Worm (Caenorhabditis elegans): ENCODE measurements around the gene str-252.

str-252 gene

DNA sequence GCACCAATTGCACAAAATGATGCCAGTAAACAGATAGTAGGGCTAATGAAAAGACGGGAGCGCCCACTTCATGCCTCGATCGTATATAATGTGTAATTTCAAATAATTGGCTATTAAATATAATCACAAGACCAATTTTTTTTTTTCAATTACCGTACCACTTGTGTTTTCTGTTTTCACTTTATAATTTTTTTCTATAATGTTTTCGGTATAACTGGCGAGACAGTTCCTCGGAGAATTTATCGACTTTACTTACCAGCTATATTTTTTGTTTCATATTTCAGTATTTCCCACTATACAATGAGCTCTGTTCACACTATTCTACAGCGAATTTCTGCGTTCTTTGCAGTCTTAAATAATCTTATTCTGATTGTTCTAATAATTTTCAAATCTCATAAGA, at the start of gene str-252:
Gene str-252, plus strand, starts transcription at position 301 of the 400 bp plus-strand sequence.
- no peak for TF ChIP-seq dao-5 (tag; optimal IDR thresholded peaks at IDR 0.05)
- no peak for TF ChIP-seq W03F9.2 (tag; optimal IDR thresholded peaks at IDR 0.05)
- TF ChIP-seq him-1 (tag; optimal IDR thresholded peaks at IDR 0.05), result no peak

DNA sequence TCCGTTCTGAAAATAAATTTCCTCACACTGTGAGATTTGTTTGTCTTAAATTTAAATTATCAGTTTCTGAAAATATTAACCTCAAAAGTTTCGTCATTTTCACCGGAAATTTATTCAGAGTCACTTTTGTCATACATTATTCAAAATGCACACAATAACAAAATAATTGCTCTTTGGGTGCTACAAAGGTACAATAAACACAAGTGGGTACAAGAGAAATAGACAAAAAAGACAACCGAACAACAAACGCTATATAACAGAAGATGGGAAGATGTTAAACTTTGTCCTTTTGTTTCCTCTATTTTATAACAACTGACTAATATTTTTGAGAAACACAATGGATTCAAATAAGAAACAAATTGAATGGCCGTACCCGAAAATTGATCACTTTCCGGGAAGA, 46.7 kb upstream of the str-252 start:
- no peak for TF ChIP-seq dao-5 (tag; optimal IDR thresholded peaks at IDR 0.05)
- no peak for TF ChIP-seq W03F9.2 (tag; optimal IDR thresholded peaks at IDR 0.05)
- no peak for TF ChIP-seq him-1 (tag; optimal IDR thresholded peaks at IDR 0.05)

DNA sequence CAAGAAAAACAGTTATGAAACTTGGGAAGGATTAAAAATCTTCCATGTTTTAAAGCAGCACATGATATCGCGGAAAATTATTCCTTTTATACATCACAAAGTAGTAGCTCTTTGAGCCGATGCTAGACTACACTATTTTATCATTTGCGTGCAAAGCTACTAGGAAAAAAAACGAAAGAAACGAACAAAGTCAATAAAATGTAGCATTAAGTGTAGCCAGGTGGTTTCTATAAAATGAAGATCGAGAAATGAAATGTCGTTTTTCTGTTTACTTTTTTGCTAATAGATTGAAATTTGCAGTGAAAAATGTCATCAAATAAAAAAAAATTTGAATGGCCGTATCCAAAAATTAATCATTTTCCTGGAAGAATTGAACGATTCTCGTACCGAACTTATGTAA, 43.4 kb upstream of the str-252 start, which contains the start of gene cpt-5:
Gene cpt-5, plus strand, starts transcription at position 301 of the 400 bp plus-strand sequence.
- no peak for TF ChIP-seq him-1 (tag; optimal IDR thresholded peaks at IDR 0.05)
- TF ChIP-seq W03F9.2 (tag; optimal IDR thresholded peaks at IDR 0.05), result no peak
- TF ChIP-seq dao-5 (tag; optimal IDR thresholded peaks at IDR 0.05), result no peak

DNA sequence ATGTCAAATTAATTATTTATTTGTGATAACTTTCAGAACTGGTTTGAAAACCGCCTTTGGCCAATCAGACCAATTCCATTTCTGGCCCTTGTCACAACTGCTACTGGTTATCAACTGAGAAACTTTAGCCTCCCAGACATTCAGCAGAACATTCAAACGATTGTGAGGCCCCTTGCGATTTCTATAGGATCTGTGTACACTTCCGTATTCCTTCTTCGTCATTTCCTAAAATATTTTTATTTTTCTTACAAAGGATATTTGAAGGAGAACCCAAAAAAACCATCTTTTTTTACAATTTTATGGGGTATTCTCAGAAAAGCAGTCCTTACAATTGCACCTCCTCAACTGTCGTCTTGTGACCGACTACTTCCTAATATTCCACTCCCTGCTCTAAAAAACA, 43.0 kb upstream of the str-252 start:
- no peak for TF ChIP-seq him-1 (tag; optimal IDR thresholded peaks at IDR 0.05)
- no peak for TF ChIP-seq W03F9.2 (tag; optimal IDR thresholded peaks at IDR 0.05)
- TF ChIP-seq dao-5 (tag; optimal IDR thresholded peaks at IDR 0.05), result no peak

DNA sequence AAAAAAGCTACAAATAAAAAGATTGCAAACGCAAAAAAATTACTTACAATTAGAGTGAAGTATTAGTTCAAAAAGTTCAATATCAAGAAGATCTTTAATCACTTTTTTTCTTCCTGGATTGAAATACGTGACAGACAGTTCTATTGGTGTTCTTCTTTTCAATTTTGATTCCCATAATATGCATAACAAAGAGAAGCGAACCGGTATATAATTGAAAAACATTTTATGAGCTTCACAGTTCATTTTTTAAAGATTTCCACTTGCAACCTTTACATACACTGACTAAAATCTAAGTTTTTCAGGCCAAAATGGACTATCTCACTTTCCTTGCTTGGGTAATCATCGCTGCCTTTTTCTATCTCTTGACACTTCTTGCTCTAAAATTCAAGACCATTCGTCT, 39.8 kb upstream of the str-252 start, which contains the start of gene T22G5.1:
Gene T22G5.1, plus strand, starts transcription at position 301 of the 400 bp plus-strand sequence.
- TF ChIP-seq dao-5 (tag; optimal IDR thresholded peaks at IDR 0.05) (no peak), W03F9.2 (tag; optimal IDR thresholded peaks at IDR 0.05) (no peak), him-1 (tag; optimal IDR thresholded peaks at IDR 0.05) (no peak)

DNA sequence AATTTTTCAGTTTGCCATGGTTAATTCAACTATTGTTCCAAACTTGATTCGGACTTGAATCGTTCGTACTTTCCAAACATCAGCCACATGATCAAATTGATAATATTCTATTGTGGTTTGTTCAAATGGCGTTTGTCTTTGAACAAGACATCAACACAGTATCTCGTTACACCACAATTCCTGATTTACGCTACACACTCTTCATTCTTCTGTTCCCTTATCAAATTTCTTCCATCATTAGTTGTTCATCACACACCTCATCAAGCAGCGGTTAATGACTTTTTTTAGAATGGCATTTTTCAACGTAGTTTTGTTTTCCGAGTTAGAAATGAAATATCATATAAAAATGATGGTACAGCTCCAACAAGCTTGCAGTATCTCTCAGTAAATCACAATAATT, 38.1 kb upstream of the str-252 start:
- TF ChIP-seq dao-5 (tag; optimal IDR thresholded peaks at IDR 0.05), result no peak
- no peak for TF ChIP-seq W03F9.2 (tag; optimal IDR thresholded peaks at IDR 0.05)
- no peak for TF ChIP-seq him-1 (tag; optimal IDR thresholded peaks at IDR 0.05)

DNA sequence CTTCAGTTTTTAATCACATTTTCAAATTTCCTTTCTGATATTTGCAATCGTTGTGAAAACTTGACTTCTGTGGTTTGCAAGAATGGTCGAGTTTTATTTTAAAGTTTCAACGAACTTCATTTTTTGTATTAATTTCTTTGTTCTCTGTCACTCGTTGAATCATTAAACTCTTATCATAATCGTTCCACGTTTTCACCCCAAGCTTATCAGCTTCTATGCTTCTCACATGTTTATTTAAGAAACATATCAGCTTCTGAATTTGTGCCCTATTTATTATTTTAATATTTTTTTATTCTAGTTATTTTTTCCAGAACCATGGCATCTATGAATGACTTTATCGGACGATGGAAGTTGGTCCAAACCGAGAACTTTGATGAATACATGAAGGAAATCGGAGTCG, 37.1 kb upstream of the str-252 start, which contains the start of gene lbp-7:
Gene lbp-7, plus strand, starts transcription at position 312 of the 400 bp plus-strand sequence.
- TF ChIP-seq W03F9.2 (tag; optimal IDR thresholded peaks at IDR 0.05) (no peak), dao-5 (tag; optimal IDR thresholded peaks at IDR 0.05) (no peak), him-1 (tag; optimal IDR thresholded peaks at IDR 0.05) (no peak)

DNA sequence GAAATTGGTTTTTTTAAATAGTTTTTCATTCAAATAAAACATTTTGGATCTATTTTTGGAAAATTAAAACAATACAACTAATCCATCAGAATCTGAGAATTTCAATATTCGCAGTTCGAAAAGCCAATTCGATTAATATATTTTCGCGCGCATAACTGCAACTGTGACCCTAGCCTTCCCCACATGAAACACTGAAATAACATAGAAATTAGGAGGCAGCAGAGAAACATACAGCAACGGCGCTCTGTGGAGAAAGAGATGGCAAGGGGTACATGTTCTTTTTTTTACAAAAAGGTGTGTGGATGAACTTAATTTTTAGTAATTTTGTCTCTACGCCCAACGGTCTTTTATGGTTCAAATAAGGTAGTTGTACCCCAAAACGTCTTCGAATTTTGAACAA, 36.1 kb upstream of the str-252 start:
- TF ChIP-seq W03F9.2 (tag; optimal IDR thresholded peaks at IDR 0.05), result no peak
- no peak for TF ChIP-seq dao-5 (tag; optimal IDR thresholded peaks at IDR 0.05)
- TF ChIP-seq him-1 (tag; optimal IDR thresholded peaks at IDR 0.05), result no peak

DNA sequence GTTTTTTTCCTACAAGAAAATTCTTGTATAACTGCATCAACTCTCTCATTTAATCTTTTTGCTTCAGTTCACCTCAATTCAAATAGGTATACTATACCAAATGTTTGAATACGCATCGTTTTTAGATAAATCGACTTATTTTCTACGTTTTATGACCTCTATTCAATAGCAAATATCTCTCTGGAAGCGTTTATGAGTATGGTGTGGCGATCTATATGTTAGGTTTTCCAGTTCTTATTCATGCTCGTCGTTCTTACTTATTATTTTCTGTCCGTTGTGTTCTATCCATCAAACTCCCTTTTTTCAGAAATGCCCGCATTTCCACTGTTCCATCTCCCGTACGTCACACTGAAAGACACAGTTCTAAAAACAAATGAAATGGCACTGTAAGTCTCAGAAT, 35.7 kb upstream of the str-252 start, which contains the start of gene T22G5.3:
Gene T22G5.3, plus strand, starts transcription at position 301 of the 400 bp plus-strand sequence.
- TF ChIP-seq him-1 (tag; optimal IDR thresholded peaks at IDR 0.05) (no peak), W03F9.2 (tag; optimal IDR thresholded peaks at IDR 0.05) (no peak), dao-5 (tag; optimal IDR thresholded peaks at IDR 0.05) (no peak)

DNA sequence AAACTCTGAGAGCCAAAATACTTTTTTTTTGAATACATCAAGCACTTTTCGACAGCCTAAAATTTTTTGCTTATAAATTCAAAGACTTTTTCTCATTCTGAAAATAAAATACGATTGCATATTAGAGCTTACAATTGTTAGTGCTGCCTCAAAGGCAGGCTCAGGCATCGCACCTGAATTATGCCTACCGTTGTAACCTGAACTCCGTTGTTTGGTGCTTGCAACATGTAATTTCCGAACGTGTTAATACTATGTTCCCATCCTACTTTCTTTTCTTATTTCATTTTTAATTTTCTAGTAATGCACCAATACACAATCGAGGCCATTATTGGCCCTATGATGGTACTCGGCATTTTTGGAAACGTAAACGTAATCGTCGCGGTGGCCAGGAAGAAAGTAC, 28.9 kb upstream of the str-252 start, which contains the start of gene srsx-19:
Gene srsx-19, plus strand, starts transcription at position 301 of the 400 bp plus-strand sequence.
- no peak for TF ChIP-seq him-1 (tag; optimal IDR thresholded peaks at IDR 0.05)
- TF ChIP-seq dao-5 (tag; optimal IDR thresholded peaks at IDR 0.05), result no peak
- no peak for TF ChIP-seq W03F9.2 (tag; optimal IDR thresholded peaks at IDR 0.05)

DNA sequence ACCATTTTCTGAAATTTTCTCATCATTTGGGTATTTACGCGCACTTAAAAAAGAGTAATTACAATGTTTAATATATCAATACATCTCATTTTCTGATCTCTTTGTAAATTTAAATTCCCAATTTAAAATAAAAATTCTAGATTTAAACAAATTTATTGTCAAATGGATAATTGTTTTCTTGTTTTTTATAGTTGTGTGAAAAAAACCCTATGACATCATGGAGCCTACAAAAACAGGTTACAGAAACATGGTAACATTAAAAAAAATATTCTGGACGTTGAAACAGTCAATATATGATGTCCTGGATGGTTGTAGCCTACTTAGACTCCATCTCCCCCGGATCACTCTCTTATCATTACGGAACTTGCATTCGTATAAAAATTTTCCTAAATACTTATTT, 26.8 kb upstream of the str-252 start, which contains the start of gene spp-12:
Gene spp-12, plus strand, starts transcription at position 301 of the 400 bp plus-strand sequence.
- no peak for TF ChIP-seq W03F9.2 (tag; optimal IDR thresholded peaks at IDR 0.05)
- no peak for TF ChIP-seq dao-5 (tag; optimal IDR thresholded peaks at IDR 0.05)
- TF ChIP-seq him-1 (tag; optimal IDR thresholded peaks at IDR 0.05), result no peak

DNA sequence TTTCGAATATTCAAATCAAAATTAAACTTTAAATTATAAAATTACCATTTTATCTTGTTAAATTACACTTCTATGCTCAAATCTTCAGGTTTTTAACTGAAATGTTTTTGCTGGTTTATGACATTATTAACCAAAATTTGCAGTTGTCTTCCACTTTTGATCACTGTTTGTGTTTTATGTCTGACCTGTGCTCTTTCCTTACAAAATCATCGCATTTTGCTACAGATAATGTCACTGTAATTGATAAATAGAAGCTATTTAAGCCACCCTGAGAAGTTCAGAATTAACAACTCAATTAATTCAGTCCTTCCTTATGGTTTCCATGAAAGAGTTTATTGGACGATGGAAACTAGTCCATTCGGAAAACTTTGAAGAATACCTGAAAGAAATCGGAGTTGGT, 25.8 kb upstream of the str-252 start, which contains the start of gene lbp-8:
Gene lbp-8, plus strand, starts transcription at position 301 of the 400 bp plus-strand sequence.
- TF ChIP-seq him-1 (tag; optimal IDR thresholded peaks at IDR 0.05) (no peak), W03F9.2 (tag; optimal IDR thresholded peaks at IDR 0.05) (no peak), dao-5 (tag; optimal IDR thresholded peaks at IDR 0.05) (no peak)

DNA sequence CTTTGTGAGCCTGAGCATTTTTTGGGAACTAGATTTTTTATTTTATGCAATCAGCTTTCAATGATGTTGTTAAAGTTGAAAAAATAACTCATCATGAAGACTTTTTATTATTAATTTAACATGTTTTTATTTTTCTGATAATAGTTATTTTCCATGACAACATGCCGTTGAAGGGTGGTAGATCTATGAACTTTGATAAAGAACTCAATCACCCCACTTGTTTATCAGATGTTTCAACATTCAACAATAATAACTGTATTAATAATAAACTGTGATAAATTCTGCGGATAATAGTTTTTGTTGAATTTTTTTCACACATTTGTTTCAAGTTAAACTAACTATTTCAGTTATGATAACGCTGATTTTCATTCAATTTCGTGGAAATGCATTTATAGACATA, 24.8 kb upstream of the str-252 start:
- TF ChIP-seq him-1 (tag; optimal IDR thresholded peaks at IDR 0.05) (no peak), W03F9.2 (tag; optimal IDR thresholded peaks at IDR 0.05) (peak; percentile 12), dao-5 (tag; optimal IDR thresholded peaks at IDR 0.05) (no peak)

DNA sequence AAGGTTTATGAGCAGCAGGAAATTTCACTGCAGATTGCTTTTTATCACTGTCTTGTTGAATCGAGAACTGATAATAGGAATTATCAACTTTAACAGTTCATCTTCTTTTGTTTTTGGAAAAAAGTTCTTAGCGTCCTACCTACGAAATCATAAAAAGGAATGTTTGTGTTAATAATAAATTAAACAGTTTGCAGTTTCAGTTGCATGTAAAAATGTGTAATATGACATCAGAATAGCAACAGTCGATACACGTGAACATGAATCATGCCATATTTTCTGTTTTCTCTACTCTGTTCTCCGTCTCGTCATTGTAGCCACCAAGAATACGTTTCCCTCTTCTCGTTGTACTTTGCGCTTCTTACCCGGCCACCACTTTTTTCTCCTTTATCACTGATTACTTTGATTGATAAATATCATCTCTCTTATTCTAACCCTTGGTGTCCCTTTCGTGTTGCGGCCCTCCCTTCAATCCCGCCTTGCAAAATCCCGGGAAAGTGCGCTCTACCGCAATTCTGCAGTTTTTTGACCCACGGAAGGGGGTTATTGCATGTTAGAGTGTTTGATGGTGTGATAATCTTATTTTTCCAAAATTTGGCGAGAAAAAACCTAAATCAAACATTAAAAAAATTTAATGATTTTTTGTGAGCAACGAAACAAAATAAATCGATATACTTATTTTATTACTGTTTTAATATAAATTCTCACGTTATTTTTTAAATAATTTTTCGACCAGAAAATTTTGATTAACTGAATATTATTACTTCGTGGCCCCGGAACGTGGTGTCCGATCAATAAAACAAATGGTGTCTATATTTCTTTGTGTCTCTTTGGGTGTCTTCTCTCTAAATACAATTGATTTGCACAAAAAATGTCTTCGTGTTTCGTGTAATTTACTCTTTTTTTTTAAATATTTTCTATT, 23.6 kb upstream of the str-252 start, which contains the start of gene sptl-3:
Gene sptl-3, plus strand, starts transcription at position 869 of the 919 bp plus-strand sequence.
- no peak for TF ChIP-seq dao-5 (tag; optimal IDR thresholded peaks at IDR 0.05)
- TF ChIP-seq him-1 (tag; optimal IDR thresholded peaks at IDR 0.05), result no peak
- TF ChIP-seq W03F9.2 (tag; optimal IDR thresholded peaks at IDR 0.05), result no peak
